Fruit fly (Drosophila melanogaster) whole organism, pupa: ENCODE measurements around the gene CG14949.

Experiments
- CG14655 ChIP-seq: fragments of 200-800 bp; sonication (Bioruptor generic); optimal IDR thresholded peaks from 3 replicates; lab custom pipeline; 2017; ENCODE audit warnings: mild to moderate bottlenecking, missing biosample characterization, missing genetic modification reagents, missing genetic modification characterization
- CG17806 ChIP-seq: fragments of 200-800 bp; sonication (Bioruptor generic); optimal IDR thresholded peaks from 2 replicates; lab custom pipeline; 2018; ENCODE audit warnings: missing biosample characterization, mild to moderate bottlenecking, missing genetic modification characterization, moderate library complexity
- CG32121 ChIP-seq: fragments of 200-800 bp; sonication (Bioruptor generic); IDR thresholded peaks from 2 replicates; pipeline ENCODE4 v1.3.6; 2022; ENCODE audit warnings: missing biosample characterization, missing genetic modification characterization
- EcR ChIP-seq: fragments of 200-800 bp; sonication (Bioruptor generic); optimal IDR thresholded peaks from 3 replicates; lab custom pipeline; 2019; ENCODE audit warnings: missing biosample characterization, missing genetic modification characterization, mild to moderate bottlenecking, moderate library complexity, missing genetic modification reagents
- Ets98B ChIP-seq: fragments of 200-800 bp; sonication (Bioruptor generic); IDR thresholded peaks from 2 replicates; pipeline ENCODE4 v1.3.6; 2022; ENCODE audit warnings: missing biosample characterization, missing genetic modification characterization
- Pif1A ChIP-seq: fragments of 200-800 bp; sonication (Bioruptor generic); optimal IDR thresholded peaks from 3 replicates; lab custom pipeline; 2016; ENCODE audit warnings: missing biosample characterization, missing genetic modification characterization

dm6 chr3L:2659339-2659738 lies 16.1 kb upstream of the CG14949 start, which contains the start of gene CG33233:
- TF ChIP-seq CG17806 (tag; lab: Kevin White, UChicago): no peak
- TF ChIP-seq EcR: no peak
- no peak for TF ChIP-seq CG14655 (GFP tag; lab: Kevin White, UChicago)
- TF ChIP-seq Ets98B (GFP tag; lab: Robert Waterston, UW): no peak
- no peak for TF ChIP-seq CG32121 (GFP tag; lab: Robert Waterston, UW)
- TF ChIP-seq Pif1A (GFP tag; lab: Kevin White, UChicago): no peak
